Worm (Caenorhabditis elegans) whole organism, young adult: ENCODE results near the gene nspb-12.

Experiments
- C06A6.2 ChIP-seq: fragments of 200-800 bp; sonication (Bioruptor generic); conservative IDR thresholded peaks from 2 replicates; pipeline ENCODE4 v1.3.6; 2022; ENCODE audit warnings: missing genetic modification characterization, missing compliant biosample characterization
- C17E4.6 ChIP-seq: fragments of 200-800 bp; sonication (Bioruptor generic); IDR thresholded peaks from 2 replicates; pipeline ENCODE4 v1.3.6; 2022; ENCODE audit warnings: missing genetic modification reagents, missing genetic modification characterization, missing compliant biosample characterization
- F23B12.7 ChIP-seq: sonication (generic microtip); optimal IDR thresholded peaks from 2 replicates; lab custom pipeline; 2017; ENCODE audit warnings: missing genetic modification characterization, mild to moderate bottlenecking, missing compliant biosample characterization, antibody characterized with exemption, moderate library complexity; ENCODE audit not compliant: insufficient read depth
- F37B4.10 ChIP-seq: fragments of 200-800 bp; sonication (Bioruptor generic); IDR thresholded peaks from 2 replicates; pipeline ENCODE4 v1.3.6; 2022; ENCODE audit warnings: missing genetic modification characterization, missing compliant biosample characterization
- K12H6.12 ChIP-seq: fragments of 200-800 bp; sonication (Bioruptor generic); optimal IDR thresholded peaks from 2 replicates; lab custom pipeline; 2018; ENCODE audit warnings: mild to moderate bottlenecking, missing genetic modification characterization, missing compliant biosample characterization
- T07F8.4 ChIP-seq: sonication (generic microtip); optimal IDR thresholded peaks from 2 replicates; lab custom pipeline; 2016; ENCODE audit warnings: mild to moderate bottlenecking, missing genetic modification characterization, moderate library complexity, missing compliant biosample characterization
- T26A5.8 ChIP-seq: sonication (generic microtip); optimal IDR thresholded peaks from 2 replicates; lab custom pipeline; 2016; ENCODE audit warnings: missing genetic modification characterization, missing compliant biosample characterization
- Y79H2A.3 ChIP-seq: fragments of 200-800 bp; sonication (Bioruptor generic); conservative IDR thresholded peaks from 2 replicates; pipeline ENCODE4 v1.3.6; 2022; ENCODE audit warnings: missing genetic modification reagents, missing genetic modification characterization, missing compliant biosample characterization
- Y95B8A.8 ChIP-seq: fragments of 200-800 bp; sonication (Bioruptor generic); IDR thresholded peaks from 2 replicates; pipeline ENCODE4 v1.3.6; 2022; ENCODE audit warnings: missing genetic modification reagents, missing genetic modification characterization, missing compliant biosample characterization
- ZK185.1 ChIP-seq: sonication (generic microtip); optimal IDR thresholded peaks from 2 replicates; lab custom pipeline; 2016; ENCODE audit warnings: mild to moderate bottlenecking, missing genetic modification characterization, missing compliant biosample characterization; ENCODE audit not compliant: poor library complexity, severe bottlenecking
- akir-1 ChIP-seq: fragments of 200-800 bp; sonication (Bioruptor generic); optimal IDR thresholded peaks from 2 replicates; lab custom pipeline; 2018; ENCODE audit warnings: mild to moderate bottlenecking, missing genetic modification characterization, moderate library complexity, missing compliant biosample characterization
- atf-7 ChIP-seq: sonication (generic microtip); optimal IDR thresholded peaks from 2 replicates; lab custom pipeline; 2017; ENCODE audit warnings: mild to moderate bottlenecking, missing genetic modification characterization, missing compliant biosample characterization
- athp-1 ChIP-seq: sonication (generic microtip); optimal IDR thresholded peaks from 2 replicates; lab custom pipeline; 2017; ENCODE audit warnings: mild to moderate bottlenecking, missing genetic modification characterization, missing compliant biosample characterization
- attf-3 ChIP-seq: fragments of 200-800 bp; sonication (Bioruptor generic); conservative IDR thresholded peaks from 2 replicates; pipeline ENCODE4 v1.3.6; 2022; ENCODE audit warnings: missing genetic modification reagents, missing genetic modification characterization, missing compliant biosample characterization
- attf-5 ChIP-seq: fragments of 200-800 bp; sonication (Bioruptor generic); optimal IDR thresholded peaks from 2 replicates; lab custom pipeline; 2018; ENCODE audit warnings: mild to moderate bottlenecking, missing genetic modification characterization, missing compliant biosample characterization
- attf-6 ChIP-seq: fragments of 200-800 bp; sonication (Bioruptor generic); IDR thresholded peaks from 2 replicates; pipeline ENCODE4 v1.3.6; 2022; ENCODE audit warnings: missing genetic modification reagents, missing genetic modification characterization, missing compliant biosample characterization
- bed-1 ChIP-seq: fragments of 200-800 bp; sonication (Bioruptor generic); IDR thresholded peaks from 2 replicates; pipeline ENCODE4 v1.3.6; 2022; ENCODE audit warnings: missing genetic modification reagents, missing genetic modification characterization, missing compliant biosample characterization
- cebp-1 ChIP-seq, 2 experiments: fragments of 200-800 bp in 1 of 2; sonication (Bioruptor generic) in 1 of 2; sonication (generic microtip) in 1 of 2; IDR thresholded peaks in 1 of 2; optimal IDR thresholded peaks in 1 of 2; 2 replicates each; pipeline versions ENCODE4 v1.3.6 to Lab custom; 2017 to 2022; ENCODE audit warnings: missing compliant biosample characterization in 2 of 2, missing genetic modification characterization in 2 of 2, mild to moderate bottlenecking in 1 of 2, missing genetic modification reagents in 1 of 2, moderate library complexity in 1 of 2
- ceh-40 ChIP-seq: fragments of 200-800 bp; sonication (Bioruptor generic); IDR thresholded peaks from 2 replicates; pipeline ENCODE4 v1.3.6; 2022; ENCODE audit warnings: missing genetic modification characterization, missing compliant biosample characterization
- ceh-91 ChIP-seq: fragments of 200-800 bp; sonication (Bioruptor generic); IDR thresholded peaks from 2 replicates; pipeline ENCODE4 v1.3.6; 2022; ENCODE audit warnings: missing genetic modification reagents, missing genetic modification characterization, missing compliant biosample characterization
- dox-1 ChIP-seq: fragments of 200-800 bp; sonication (Bioruptor generic); IDR thresholded peaks from 2 replicates; pipeline ENCODE4 v1.3.6; 2022; ENCODE audit warnings: missing genetic modification reagents, missing genetic modification characterization, missing compliant biosample characterization
- dpff-1 ChIP-seq: sonication (generic microtip); optimal IDR thresholded peaks from 2 replicates; lab custom pipeline; 2017; ENCODE audit warnings: mild to moderate bottlenecking, missing genetic modification characterization, missing compliant biosample characterization
- egl-18 ChIP-seq: fragments of 200-800 bp; sonication (Bioruptor generic); IDR thresholded peaks from 2 replicates; pipeline ENCODE4 v1.3.6; 2022; ENCODE audit warnings: missing genetic modification reagents, missing genetic modification characterization, missing compliant biosample characterization
- hmg-1.2 ChIP-seq: fragments of 200-800 bp; sonication (Bioruptor generic); IDR thresholded peaks from 2 replicates; pipeline ENCODE4 v1.3.6; 2022; ENCODE audit warnings: missing genetic modification reagents, missing genetic modification characterization, missing compliant biosample characterization
- lag-1 ChIP-seq: fragments of 200-800 bp; sonication (Bioruptor generic); IDR thresholded peaks from 2 replicates; pipeline ENCODE4 v1.3.6; 2022; ENCODE audit warnings: missing genetic modification reagents, missing genetic modification characterization, missing compliant biosample characterization
- lin-26 ChIP-seq: fragments of 200-800 bp; sonication (Bioruptor generic); IDR thresholded peaks from 2 replicates; pipeline ENCODE4 v1.3.6; 2022; ENCODE audit warnings: missing genetic modification reagents, missing genetic modification characterization, missing compliant biosample characterization
- lin-35 ChIP-seq, 3 experiments: fragments of 150-350 bp in 2 of 3; sonication (generic microtip) in 1 of 3; optimal IDR thresholded peaks; 2 replicates each; lab custom pipeline; 2014 to 2018; ENCODE audit warnings: missing biosample characterization in 3 of 3, missing genetic modification characterization in 3 of 3, missing genetic modification reagents in 3 of 3
- lir-1 ChIP-seq: fragments of 200-800 bp; sonication (Bioruptor generic); conservative IDR thresholded peaks from 2 replicates; pipeline ENCODE4 v1.3.6; 2022; ENCODE audit warnings: missing genetic modification reagents, missing genetic modification characterization, missing compliant biosample characterization
- lsy-27 ChIP-seq: sonication (generic microtip); optimal IDR thresholded peaks from 2 replicates; lab custom pipeline; 2017; ENCODE audit warnings: missing genetic modification characterization, mild to moderate bottlenecking, missing compliant biosample characterization, antibody characterized with exemption, missing genotype, borderline replicate concordance; ENCODE audit not compliant: insufficient read depth
- madf-8 ChIP-seq: fragments of 200-800 bp; sonication (Bioruptor generic); conservative IDR thresholded peaks from 2 replicates; pipeline ENCODE4 v1.3.6; 2022; ENCODE audit warnings: missing genetic modification reagents, missing genetic modification characterization, missing compliant biosample characterization
- mxl-1 ChIP-seq: sonication (generic microtip); optimal IDR thresholded peaks from 2 replicates; lab custom pipeline; 2016; ENCODE audit warnings: missing genetic modification characterization, missing compliant biosample characterization
- nfya-1 ChIP-seq: sonication (generic microtip); optimal IDR thresholded peaks from 2 replicates; lab custom pipeline; 2017; ENCODE audit warnings: antibody characterized with exemption, missing compliant biosample characterization, missing genetic modification characterization, borderline replicate concordance; ENCODE audit not compliant: insufficient read depth
- nfyb-1 ChIP-seq: fragments of 200-800 bp; sonication (Bioruptor generic); IDR thresholded peaks from 2 replicates; pipeline ENCODE4 v1.3.6; 2022; ENCODE audit warnings: missing genetic modification reagents, missing genetic modification characterization, missing compliant biosample characterization
- nhr-27 ChIP-seq: fragments of 200-800 bp; sonication (Bioruptor generic); optimal IDR thresholded peaks from 2 replicates; lab custom pipeline; 2018; ENCODE audit warnings: mild to moderate bottlenecking, missing genetic modification characterization, moderate library complexity, missing compliant biosample characterization
- repo-1 ChIP-seq: sonication (generic microtip); optimal IDR thresholded peaks from 2 replicates; lab custom pipeline; 2017; ENCODE audit warnings: mild to moderate bottlenecking, missing genetic modification characterization, missing compliant biosample characterization
- rpc-1 ChIP-seq, 2 experiments: fragments of 150-350 bp in 1 of 2; sonication (generic microtip) in 1 of 2; optimal IDR thresholded peaks; 2 replicates each; lab custom pipeline; 2014 to 2018; ENCODE audit warnings: missing biosample characterization in 1 of 2, missing genetic modification characterization in 1 of 2, missing genetic modification reagents in 1 of 2, missing genotype in 1 of 2
- snpc-1.1 ChIP-seq: sonication (generic microtip); optimal IDR thresholded peaks from 2 replicates; lab custom pipeline; 2017; ENCODE audit warnings: missing genetic modification characterization, mild to moderate bottlenecking, missing compliant biosample characterization, antibody characterized with exemption, moderate library complexity, missing genotype, missing genetic modification reagents; ENCODE audit not compliant: insufficient read depth
- snpc-1.3 ChIP-seq: sonication (generic microtip); optimal IDR thresholded peaks from 2 replicates; lab custom pipeline; 2017; ENCODE audit warnings: missing genetic modification characterization, mild to moderate bottlenecking, missing compliant biosample characterization, antibody characterized with exemption, moderate library complexity, missing genotype, missing genetic modification reagents; ENCODE audit not compliant: insufficient read depth
- snpc-3.4 ChIP-seq: sonication (generic microtip); optimal IDR thresholded peaks from 2 replicates; lab custom pipeline; 2017; ENCODE audit warnings: missing genetic modification characterization, mild to moderate bottlenecking, missing compliant biosample characterization, antibody characterized with exemption, moderate library complexity, missing genotype, missing genetic modification reagents
- snpc-4 ChIP-seq, 5 experiments: fragments of 150-350 bp in 1 of 5; sonication (generic microtip) in 4 of 5; optimal IDR thresholded peaks; 2 replicates each; lab custom pipeline; 2014 to 2018; ENCODE audit warnings: missing genetic modification characterization in 5 of 5, missing biosample characterization in 3 of 5, antibody characterized with exemption in 2 of 5, mild to moderate bottlenecking in 2 of 5, missing compliant biosample characterization in 2 of 5, missing genotype in 2 of 5, moderate library complexity in 2 of 5, missing genetic modification reagents in 1 of 5
- somi-1 ChIP-seq: fragments of 200-800 bp; sonication (Bioruptor generic); optimal IDR thresholded peaks from 2 replicates; lab custom pipeline; 2018; ENCODE audit warnings: mild to moderate bottlenecking, missing genetic modification characterization, missing compliant biosample characterization
- tlf-1 ChIP-seq: fragments of 200-800 bp; sonication (Bioruptor generic); optimal IDR thresholded peaks from 2 replicates; lab custom pipeline; 2018; ENCODE audit warnings: mild to moderate bottlenecking, missing genetic modification characterization, missing compliant biosample characterization
- zfh-2 ChIP-seq: fragments of 200-800 bp; sonication (Bioruptor generic); conservative IDR thresholded peaks from 2 replicates; pipeline ENCODE4 v1.3.6; 2022; ENCODE audit warnings: missing genetic modification reagents, missing genetic modification characterization, missing compliant biosample characterization
- ztf-18 ChIP-seq: sonication (generic microtip); optimal IDR thresholded peaks from 2 replicates; lab custom pipeline; 2016; ENCODE audit warnings: missing genotype, mild to moderate bottlenecking, missing genetic modification characterization, missing compliant biosample characterization
- ztf-6 ChIP-seq: fragments of 200-800 bp; sonication (Bioruptor generic); IDR thresholded peaks from 2 replicates; pipeline ENCODE4 v1.3.6; 2022; ENCODE audit warnings: missing genetic modification reagents, missing genetic modification characterization, missing compliant biosample characterization

The nspb-12 gene

ce11 chrIII:5552072-5552667 is 16.4 kb downstream of the nspb-12 start, which contains the start of gene F09F7.6:
Gene F09F7.6, minus strand, starts transcription at chrIII:5552135.
- TF ChIP-seq nfyb-1 (GFP tag; lab: Robert Waterston, UW), result 0 out of 2 replicates have a peak, but pooled peaks have one; percentile 34
- TF ChIP-seq Y79H2A.3 (GFP tag; lab: Robert Waterston, UW), result no peak
- 0 out of 2 replicates have a peak, but pooled peaks have one; percentile 23 for TF ChIP-seq lir-1 (GFP tag; lab: Robert Waterston, UW)
- peak; percentile 1 for TF ChIP-seq ZK185.1 (tag; lab: Kevin White, UChicago)
- no peak for TF ChIP-seq zfh-2 (GFP tag; lab: Robert Waterston, UW)
- TF ChIP-seq ztf-6 (GFP tag; lab: Robert Waterston, UW), result no peak
- TF ChIP-seq ceh-40 (GFP tag; lab: Robert Waterston, UW), result no peak
- no peak for TF ChIP-seq nfya-1 (tag; lab: Kevin White, UChicago)
- TF ChIP-seq nhr-27 (tag; lab: Kevin White, UChicago), result no peak
- TF ChIP-seq somi-1 (GFP tag; lab: Kevin White, UChicago), result peak; percentile 64
- TF ChIP-seq lag-1 (GFP tag; lab: Robert Waterston, UW), result no peak
- no peak for TF ChIP-seq snpc-3.4
- no peak for TF ChIP-seq cebp-1 (GFP tag; IDR thresholded peaks at IDR 0.05; lab: Robert Waterston, UW)
- TF ChIP-seq cebp-1 (tag; optimal IDR thresholded peaks at IDR 0.05; lab: Kevin White, UChicago), result peak; percentile 59
- peak; percentile 62 for TF ChIP-seq K12H6.12
- peak; percentile 11; the same call in 1 of the 2 replicates for TF ChIP-seq dox-1 (GFP tag; lab: Robert Waterston, UW)
- no peak for TF ChIP-seq T07F8.4 (tag; lab: Kevin White, UChicago)
- TF ChIP-seq lsy-27 (tag; lab: Kevin White, UChicago), result no peak
- TF ChIP-seq dpff-1, result no peak
- no peak for TF ChIP-seq akir-1
- TF ChIP-seq madf-8 (GFP tag; lab: Robert Waterston, UW), result no peak
- no peak for TF ChIP-seq rpc-1 (optimal IDR thresholded peaks at IDR 0.05; lab: Kevin White, UChicago)
- TF ChIP-seq rpc-1 (tag; optimal IDR thresholded peaks at IDR 0.05; lab: Kevin White, UChicago), result no peak
- TF ChIP-seq C17E4.6 (GFP tag; lab: Robert Waterston, UW), result no peak
- no peak for TF ChIP-seq lin-26 (GFP tag; lab: Robert Waterston, UW)
- TF ChIP-seq bed-1, result no peak
- peak; percentile 42 for TF ChIP-seq tlf-1 (GFP tag; lab: Kevin White, UChicago)
- no peak for TF ChIP-seq ztf-18 (tag; lab: Kevin White, UChicago)
- no peak for TF ChIP-seq Y95B8A.8
- no peak for TF ChIP-seq snpc-1.3 (tag; lab: Kevin White, UChicago)
- peak; percentile 52 for TF ChIP-seq hmg-1.2 (GFP tag; lab: Robert Waterston, UW)
- TF ChIP-seq attf-3, result no peak
- no peak for TF ChIP-seq egl-18 (GFP tag; lab: Robert Waterston, UW)
- TF ChIP-seq F37B4.10 (GFP tag; lab: Robert Waterston, UW), result no peak
- 0 out of 2 replicates have a peak, but pooled peaks have one; percentile 28 for TF ChIP-seq C06A6.2 (GFP tag; lab: Robert Waterston, UW)
- no peak for TF ChIP-seq athp-1 (tag; lab: Kevin White, UChicago)
- no peak for TF ChIP-seq T26A5.8 (tag; lab: Kevin White, UChicago)
- no peak for TF ChIP-seq mxl-1 (tag; lab: Kevin White, UChicago)
- no peak for TF ChIP-seq attf-6 (GFP tag; lab: Robert Waterston, UW)
- TF ChIP-seq snpc-1.1 (tag; lab: Kevin White, UChicago), result no peak
- no peak for TF ChIP-seq F23B12.7 (tag; lab: Kevin White, UChicago)
- TF ChIP-seq lin-35 (GFP tag; optimal IDR thresholded peaks at IDR 0.05; lab: Kevin White, UChicago), result peak in 1 of 3 experiments; percentile 12
- peak; percentile 38 for TF ChIP-seq attf-5 (GFP tag; lab: Kevin White, UChicago)
- no peak for TF ChIP-seq repo-1 (tag; lab: Kevin White, UChicago)
- TF ChIP-seq atf-7 (tag; lab: Kevin White, UChicago), result peak; percentile 25
- no peak for TF ChIP-seq ceh-91 (GFP tag; lab: Robert Waterston, UW)
- TF ChIP-seq snpc-4 (GFP tag; optimal IDR thresholded peaks at IDR 0.05; lab: Kevin White, UChicago), result no peak
- no peak for TF ChIP-seq snpc-4 (tag; optimal IDR thresholded peaks at IDR 0.05; lab: Kevin White, UChicago)
